Worm (Caenorhabditis elegans): ENCODE results near the gene col-72.

The col-72 gene

ce11 chrII:3556584-3556983 lies 32.6 kb upstream of the col-72 start:
- TF ChIP-seq nhr-237 (tag; optimal IDR thresholded peaks at IDR 0.05) (no peak), nhr-43 (tag; optimal IDR thresholded peaks at IDR 0.05; ENCODE audit: poor library complexity, severe bottlenecking) (no peak), lin-39 (tag; optimal IDR thresholded peaks at IDR 0.05) (no peak)

ce11 chrII:3555281-3555680 lies 31.3 kb upstream of the col-72 start:
- peak; percentile 12 for TF ChIP-seq nhr-43 (tag; optimal IDR thresholded peaks at IDR 0.05; ENCODE audit: poor library complexity, severe bottlenecking)
- no peak for TF ChIP-seq ceh-9 (tag; optimal IDR thresholded peaks at IDR 0.05)
- TF ChIP-seq egl-5 (tag; optimal IDR thresholded peaks at IDR 0.05) = no peak

ce11 chrII:3554673-3555072 lies 30.7 kb upstream of the col-72 start:
- TF ChIP-seq egl-27 (tag; optimal IDR thresholded peaks at IDR 0.05) (no peak), nhr-67 (tag; optimal IDR thresholded peaks at IDR 0.05) (no peak)

- TF ChIP-seq R02D3.7 (tag; optimal IDR thresholded peaks at IDR 0.05) = no peak
- TF ChIP-seq nhr-23 (tag; optimal IDR thresholded peaks at IDR 0.05) = peak; percentile 21
- peak; percentile 29 for TF ChIP-seq ceh-28 (tag; optimal IDR thresholded peaks at IDR 0.05)
- peak; percentile 5 for TF ChIP-seq snpc-4 (tag; optimal IDR thresholded peaks at IDR 0.05)
- no peak for TF ChIP-seq pha-4 (tag; optimal IDR thresholded peaks at IDR 0.05)
- TF ChIP-seq tbx-2 (tag; optimal IDR thresholded peaks at IDR 0.05) = peak; percentile 53
- peak; percentile 28 for TF ChIP-seq elt-2 (tag; optimal IDR thresholded peaks at IDR 0.05)
- peak; percentile 51 for TF ChIP-seq nfya-1 (tag; optimal IDR thresholded peaks at IDR 0.05; ENCODE audit: insufficient read depth)
- TF ChIP-seq lin-15B (tag; optimal IDR thresholded peaks at IDR 0.05) = peak; percentile 59
- TF ChIP-seq nhr-77 (tag; optimal IDR thresholded peaks at IDR 0.05) = no peak
- TF ChIP-seq egl-27 (tag; optimal IDR thresholded peaks at IDR 0.05) = no peak
These were observed 29.5 kb upstream of the col-72 start, which contains the start of gene dnc-3 for ce11 chrII:3553453-3553852. TSS of gene dnc-3 (plus strand) at chrII:3553724.

- TF ChIP-seq elt-2 (tag; optimal IDR thresholded peaks at IDR 0.05) = peak; percentile 35
- no peak for TF ChIP-seq lin-39 (tag; optimal IDR thresholded peaks at IDR 0.05)
- TF ChIP-seq aly-2 (tag; optimal IDR thresholded peaks at IDR 0.05) = no peak
- no peak for TF ChIP-seq nhr-77 (tag; optimal IDR thresholded peaks at IDR 0.05)
- no peak for TF ChIP-seq elt-3 (tag; optimal IDR thresholded peaks at IDR 0.05)
- TF ChIP-seq lsy-12 (tag; optimal IDR thresholded peaks at IDR 0.05) = no peak
- TF ChIP-seq R02D3.7 (tag; optimal IDR thresholded peaks at IDR 0.05) = no peak
These were observed 26.4 kb upstream of the col-72 start, which contains the start of gene W10G11.19 for ce11 chrII:3550352-3550751. TSS of gene W10G11.19 (plus strand) at chrII:3550652.

- TF ChIP-seq lin-15B (tag; optimal IDR thresholded peaks at IDR 0.05) (peak; percentile 81), lin-39 (tag; optimal IDR thresholded peaks at IDR 0.05) (peak; percentile 71), nhr-23 (tag; optimal IDR thresholded peaks at IDR 0.05) (peak; percentile 29), skn-1 (tag; optimal IDR thresholded peaks at IDR 0.05) (peak; percentile 6), hmg-11 (tag; optimal IDR thresholded peaks at IDR 0.05) (peak; percentile 81), elt-1 (tag; optimal IDR thresholded peaks at IDR 0.05) (peak; percentile 23), nhr-25 (tag; optimal IDR thresholded peaks at IDR 0.05) (no peak), R02D3.7 (tag; optimal IDR thresholded peaks at IDR 0.05) (no peak), nfya-1 (tag; optimal IDR thresholded peaks at IDR 0.05; ENCODE audit: insufficient read depth) (peak; percentile 70), ceh-16 (tag; optimal IDR thresholded peaks at IDR 0.05) (no peak)
These were observed 23.3 kb upstream of the col-72 start for ce11 chrII:3547282-3547681.

ce11 chrII:3546381-3546931 lies 22.5 kb upstream of the col-72 start, which contains the start of gene apd-3:
TSS of gene apd-3 (minus strand) at chrII:3546431.
- TF ChIP-seq zag-1 (tag; optimal IDR thresholded peaks at IDR 0.05) (no peak), egl-5 (tag; optimal IDR thresholded peaks at IDR 0.05) (no peak), lsy-12 (tag; optimal IDR thresholded peaks at IDR 0.05) (no peak), unc-39 (tag; optimal IDR thresholded peaks at IDR 0.05) (no peak), nhr-12 (tag; optimal IDR thresholded peaks at IDR 0.05) (no peak), nhr-23 (tag; optimal IDR thresholded peaks at IDR 0.05) (no peak)

Measured in whole organism, L3 larva.